Worm (Caenorhabditis elegans) whole organism, L2 larva: Measurements from ENCODE around the gene ubxn-6.

Experiments
- ceh-82 ChIP-seq: fragments of 150-350 bp; optimal IDR thresholded peaks from 2 replicates; lab custom pipeline; 2014; ENCODE audit warnings: missing biosample characterization, missing genetic modification characterization
- dmd-4 ChIP-seq: sonication (generic microtip); optimal IDR thresholded peaks from 2 replicates; lab custom pipeline; 2017; ENCODE audit warnings: missing biosample characterization, missing genetic modification characterization
- gmeb-1 ChIP-seq: fragments of 150-350 bp; optimal IDR thresholded peaks from 2 replicates; lab custom pipeline; 2014; ENCODE audit warnings: missing biosample characterization, missing genetic modification characterization
- lsy-2 ChIP-seq, 2 experiments: fragments of 150-350 bp in 1 of 2; sonication (generic microtip) in 1 of 2; optimal IDR thresholded peaks; 2 replicates each; lab custom pipeline; 2014 to 2017; ENCODE audit warnings: missing biosample characterization in 2 of 2, missing genetic modification characterization in 2 of 2
- nhr-25 ChIP-seq: fragments of 150-350 bp; sonication (generic microtip); optimal IDR thresholded peaks from 3 replicates; lab custom pipeline; 2014; ENCODE audit warnings: missing biosample characterization, missing genetic modification characterization
- snpc-4 ChIP-seq: fragments of 150-350 bp; optimal IDR thresholded peaks from 2 replicates; lab custom pipeline; 2014; ENCODE audit warnings: missing biosample characterization, missing genetic modification characterization
- ztf-11 ChIP-seq: sonication (generic microtip); optimal IDR thresholded peaks from 2 replicates; lab custom pipeline; 2017; ENCODE audit warnings: missing biosample characterization, missing genetic modification characterization

ce11 chrIV:4811863-4812262 lies 2.6 kb upstream of the ubxn-6 start, which contains the start of gene srw-95:
- TF ChIP-seq gmeb-1 (no peak), nhr-25 (tag; lab: Kevin White, UChicago) (no peak), ztf-11 (tag; lab: Kevin White, UChicago) (no peak), lsy-2 (tag; optimal IDR thresholded peaks at IDR 0.05; lab: Kevin White, UChicago) (no peak), dmd-4 (tag; lab: Kevin White, UChicago) (no peak), snpc-4 (tag; lab: Kevin White, UChicago) (no peak), ceh-82 (tag; lab: Kevin White, UChicago) (no peak)
